Worm (Caenorhabditis elegans) whole organism, L3 larva: ENCODE measurements around the gene tps-1.

ENCODE experiments used
- ama-1 ChIP-seq: fragments of 150-350 bp; optimal IDR thresholded peaks from 2 replicates; lab custom pipeline; 2018
- ceh-82 ChIP-seq: fragments of 150-350 bp; optimal IDR thresholded peaks from 2 replicates; lab custom pipeline; 2014; ENCODE audit warnings: missing biosample characterization, missing genetic modification characterization
- daf-12 ChIP-seq: fragments of 150-350 bp; optimal IDR thresholded peaks from 2 replicates; lab custom pipeline; 2014; ENCODE audit warnings: missing biosample characterization, missing genetic modification reagents, missing genetic modification characterization
- elt-2 ChIP-seq: sonication (generic microtip); optimal IDR thresholded peaks from 2 replicates; lab custom pipeline; 2016; ENCODE audit warnings: missing genetic modification reagents, mild to moderate bottlenecking, missing genetic modification characterization, missing compliant biosample characterization
- fkh-2 ChIP-seq: fragments of 150-350 bp; optimal IDR thresholded peaks from 2 replicates; lab custom pipeline; 2014; ENCODE audit warnings: missing biosample characterization, missing genetic modification reagents, missing genetic modification characterization
- nhr-12 ChIP-seq: fragments of 150-350 bp; optimal IDR thresholded peaks from 2 replicates; lab custom pipeline; 2014; ENCODE audit warnings: missing biosample characterization, missing genetic modification characterization
- nhr-77 ChIP-seq: fragments of 150-350 bp; optimal IDR thresholded peaks from 2 replicates; lab custom pipeline; 2014; ENCODE audit warnings: missing biosample characterization, missing genetic modification characterization
- pha-4 ChIP-seq: fragments of 150-350 bp; optimal IDR thresholded peaks from 2 replicates; lab custom pipeline; 2014; ENCODE audit warnings: missing biosample characterization, missing genetic modification reagents, missing genetic modification characterization
- skn-1 ChIP-seq: fragments of 150-350 bp; optimal IDR thresholded peaks from 2 replicates; lab custom pipeline; 2014; ENCODE audit warnings: missing biosample characterization, missing genetic modification characterization
- snpc-4 ChIP-seq: fragments of 150-350 bp; optimal IDR thresholded peaks from 2 replicates; lab custom pipeline; 2014; ENCODE audit warnings: missing biosample characterization, missing genetic modification characterization
- tbx-2 ChIP-seq: sonication (generic microtip); optimal IDR thresholded peaks from 2 replicates; lab custom pipeline; 2016; ENCODE audit warnings: mild to moderate bottlenecking, missing genetic modification characterization, missing compliant biosample characterization
- ztf-11 ChIP-seq: fragments of 150-350 bp; optimal IDR thresholded peaks from 2 replicates; lab custom pipeline; 2014; ENCODE audit warnings: missing biosample characterization, missing genetic modification characterization

ce11 chrX:17508137-17508536 is 33.8 kb upstream of the tps-1 start:
- TF ChIP-seq nhr-77 (tag; lab: Kevin White, UChicago), result no peak
- TF ChIP-seq ama-1 (lab: Kevin White, UChicago), result no peak
- TF ChIP-seq elt-2 (tag; lab: Kevin White, UChicago), result no peak
- no peak for TF ChIP-seq snpc-4 (tag; lab: Kevin White, UChicago)
- no peak for TF ChIP-seq nhr-12
- no peak for TF ChIP-seq daf-12 (tag; lab: Kevin White, UChicago)
- no peak for TF ChIP-seq tbx-2 (tag; lab: Kevin White, UChicago)
- TF ChIP-seq skn-1 (tag; lab: Kevin White, UChicago), result no peak
- TF ChIP-seq ztf-11 (tag; lab: Kevin White, UChicago), result no peak
- no peak for TF ChIP-seq ceh-82 (tag; lab: Kevin White, UChicago)
- no peak for TF ChIP-seq pha-4 (tag; lab: Kevin White, UChicago)
- no peak for TF ChIP-seq fkh-2 (tag; lab: Kevin White, UChicago)
